Fruit fly (Drosophila melanogaster) whole organism, embryonic: ENCODE results near the gene CG14357.
A peak's percentile ranks its signal among the peaks of the same experiment; 100 is the strongest.

Experiments
- CG11093 ChIP-seq: fragments of 200-800 bp; sonication (Bioruptor generic); IDR thresholded peaks from 3 replicates; pipeline ENCODE4 v1.3.6; 2022; ENCODE audit warnings: missing biosample characterization, missing genetic modification characterization
- CG12299 ChIP-seq: fragments of 200-800 bp; sonication (Bioruptor generic); optimal IDR thresholded peaks from 2 replicates; lab custom pipeline; 2018; ENCODE audit warnings: missing biosample characterization, mild to moderate bottlenecking, missing genetic modification characterization
- CG12744 ChIP-seq: fragments of 200-800 bp; sonication (Bioruptor generic); optimal IDR thresholded peaks from 2 replicates; lab custom pipeline; 2016; ENCODE audit warnings: missing biosample characterization, missing genetic modification characterization
- CG13775 ChIP-seq: fragments of 200-800 bp; sonication (Bioruptor generic); optimal IDR thresholded peaks from 3 replicates; lab custom pipeline; 2017; ENCODE audit warnings: missing biosample characterization, mild to moderate bottlenecking, missing genetic modification characterization
- CG15479 ChIP-seq: fragments of 200-800 bp; sonication (Bioruptor generic); optimal IDR thresholded peaks from 3 replicates; lab custom pipeline; 2019; ENCODE audit warnings: missing biosample characterization, mild to moderate bottlenecking, missing genetic modification characterization, moderate library complexity
- CG18764 ChIP-seq: fragments of 200-800 bp; sonication (Bioruptor generic); optimal IDR thresholded peaks from 3 replicates; lab custom pipeline; 2016; ENCODE audit warnings: missing biosample characterization, missing genetic modification characterization
- CG2712 ChIP-seq: fragments of 200-800 bp; optimal IDR thresholded peaks from 3 replicates; lab custom pipeline; 2019; ENCODE audit warnings: missing biosample characterization, mild to moderate bottlenecking, missing genetic modification characterization, moderate library complexity
- CG2889 ChIP-seq: fragments of 200-800 bp; sonication (Bioruptor generic); IDR thresholded peaks from 3 replicates; pipeline ENCODE4 v1.3.6; 2022; ENCODE audit warnings: missing biosample characterization, missing genetic modification characterization
- CG30431 ChIP-seq: fragments of 200-800 bp; sonication (Bioruptor generic); optimal IDR thresholded peaks from 2 replicates; lab custom pipeline; 2017; ENCODE audit warnings: missing biosample characterization, missing genetic modification characterization
- CG33213 ChIP-seq: fragments of 200-800 bp; sonication (Bioruptor generic); optimal IDR thresholded peaks from 3 replicates; lab custom pipeline; 2016; ENCODE audit warnings: missing biosample characterization, missing genetic modification characterization
- CG7556 ChIP-seq: fragments of 200-800 bp; sonication (Bioruptor generic); optimal IDR thresholded peaks from 2 replicates; lab custom pipeline; 2017; ENCODE audit warnings: missing biosample characterization, mild to moderate bottlenecking, missing genetic modification characterization
- CG7928 ChIP-seq: fragments of 200-800 bp; sonication (Bioruptor generic); optimal IDR thresholded peaks from 2 replicates; lab custom pipeline; 2017; ENCODE audit warnings: missing biosample characterization, mild to moderate bottlenecking, missing genetic modification characterization
- CoRest ChIP-seq: fragments of 200-800 bp; sonication (Bioruptor generic); optimal IDR thresholded peaks from 3 replicates; lab custom pipeline; 2018; ENCODE audit warnings: missing biosample characterization, mild to moderate bottlenecking, missing genetic modification characterization, moderate library complexity
- D19B ChIP-seq: fragments of 200-800 bp; sonication (Bioruptor generic); optimal IDR thresholded peaks from 2 replicates; lab custom pipeline; 2017; ENCODE audit warnings: missing biosample characterization, mild to moderate bottlenecking, missing genetic modification characterization
- Deaf1 ChIP-seq: fragments of 200-800 bp; optimal IDR thresholded peaks from 3 replicates; lab custom pipeline; 2019; ENCODE audit warnings: missing biosample characterization, mild to moderate bottlenecking, missing genetic modification characterization, moderate library complexity
- Dll ChIP-seq: fragments of 200-800 bp; sonication (Bioruptor generic); IDR thresholded peaks from 4 replicates; pipeline ENCODE4 v1.3.6; 2022; ENCODE audit warnings: missing biosample characterization, missing genetic modification characterization; ENCODE audit not compliant: partially characterized antibody
- Doc3 ChIP-seq: fragments of 200-800 bp; sonication (Bioruptor generic); IDR thresholded peaks from 3 replicates; pipeline ENCODE4 v1.3.6; 2022; ENCODE audit warnings: missing biosample characterization, missing genetic modification characterization; ENCODE audit not compliant: partially characterized antibody
- Fer2 ChIP-seq: fragments of 200-800 bp; sonication (Bioruptor generic); optimal IDR thresholded peaks from 2 replicates; lab custom pipeline; 2018; ENCODE audit warnings: missing biosample characterization, mild to moderate bottlenecking, missing genetic modification characterization, moderate library complexity
- GATAe ChIP-seq: fragments of 200-800 bp; sonication (Bioruptor generic); conservative IDR thresholded peaks from 2 replicates; pipeline ENCODE4 v1.3.6; 2022; ENCODE audit warnings: missing biosample characterization, missing genetic modification characterization
- HLH3B ChIP-seq: fragments of 200-800 bp; sonication (Bioruptor generic); IDR thresholded peaks from 2 replicates; pipeline ENCODE4 v1.3.6; 2022; ENCODE audit warnings: missing biosample characterization, missing genetic modification characterization
- HLH4C ChIP-seq: fragments of 200-800 bp; sonication (Bioruptor generic); IDR thresholded peaks from 3 replicates; pipeline ENCODE4 v1.3.6; 2022; ENCODE audit warnings: missing biosample characterization, missing genetic modification characterization; ENCODE audit not compliant: partially characterized antibody
- Nf-YB ChIP-seq: fragments of 200-800 bp; sonication (Bioruptor generic); optimal IDR thresholded peaks from 3 replicates; lab custom pipeline; 2019; ENCODE audit warnings: missing biosample characterization, mild to moderate bottlenecking, missing genetic modification characterization, moderate library complexity
- Nf-YC ChIP-seq: fragments of 200-800 bp; optimal IDR thresholded peaks from 3 replicates; lab custom pipeline; 2019; ENCODE audit warnings: missing biosample characterization, mild to moderate bottlenecking, missing genetic modification characterization, moderate library complexity
- Poxn ChIP-seq: fragments of 200-800 bp; sonication (Bioruptor generic); IDR thresholded peaks from 2 replicates; pipeline ENCODE4 v1.3.6; 2022; ENCODE audit warnings: missing biosample characterization, missing genetic modification characterization
- Six4 ChIP-seq: fragments of 200-800 bp; sonication (Bioruptor generic); optimal IDR thresholded peaks from 2 replicates; lab custom pipeline; 2016; ENCODE audit warnings: missing biosample characterization, missing genetic modification characterization
- Taf1 ChIP-seq: fragments of 200-800 bp; sonication (Bioruptor generic); IDR thresholded peaks from 2 replicates; pipeline ENCODE4 v1.3.6; 2022; ENCODE audit warnings: missing biosample characterization, missing genetic modification characterization
- Vsx1 ChIP-seq: fragments of 200-800 bp; sonication (Bioruptor generic); optimal IDR thresholded peaks from 2 replicates; lab custom pipeline; 2017; ENCODE audit warnings: missing biosample characterization, mild to moderate bottlenecking, missing genetic modification characterization, missing genetic modification reagents
- ato ChIP-seq: fragments of 200-800 bp; sonication (Bioruptor generic); IDR thresholded peaks from 2 replicates; pipeline ENCODE4 v1.3.6; 2022; ENCODE audit warnings: missing biosample characterization, missing genetic modification characterization; ENCODE audit not compliant: partially characterized antibody
- bigmax ChIP-seq: fragments of 200-800 bp; sonication (Bioruptor generic); optimal IDR thresholded peaks from 2 replicates; lab custom pipeline; 2018; ENCODE audit warnings: missing biosample characterization, mild to moderate bottlenecking, missing genetic modification characterization
- btn ChIP-seq: fragments of 200-800 bp; sonication (Bioruptor generic); optimal IDR thresholded peaks from 2 replicates; lab custom pipeline; 2016; ENCODE audit warnings: missing biosample characterization, missing genetic modification characterization
- chinmo ChIP-seq: fragments of 200-800 bp; sonication (Bioruptor generic); IDR thresholded peaks from 4 replicates; pipeline ENCODE4 v1.3.6; 2022; ENCODE audit warnings: missing biosample characterization, missing genetic modification characterization; ENCODE audit not compliant: partially characterized antibody
- chn ChIP-seq: fragments of 200-800 bp; sonication (Bioruptor generic); optimal IDR thresholded peaks from 2 replicates; lab custom pipeline; 2016; ENCODE audit warnings: missing biosample characterization, missing genetic modification characterization
- dm ChIP-seq: fragments of 200-800 bp; sonication (Bioruptor generic); optimal IDR thresholded peaks from 3 replicates; lab custom pipeline; 2016; ENCODE audit warnings: missing biosample characterization, missing genetic modification characterization
- emc ChIP-seq: fragments of 200-800 bp; sonication (Bioruptor generic); optimal IDR thresholded peaks from 2 replicates; lab custom pipeline; 2016; ENCODE audit warnings: missing biosample characterization, missing genetic modification characterization
- fd102C ChIP-seq: fragments of 200-800 bp; sonication (Bioruptor generic); optimal IDR thresholded peaks from 2 replicates; lab custom pipeline; 2018; ENCODE audit warnings: missing biosample characterization, mild to moderate bottlenecking, missing genetic modification characterization, moderate library complexity
- h ChIP-seq: fragments of >200 bp; optimal IDR thresholded peaks from 2 replicates; lab custom pipeline; 2017
- hkb ChIP-seq, 2 experiments: fragments of 200-800 bp in 1 of 2; fragments of >200 bp in 1 of 2; sonication (Bioruptor generic) in 1 of 2; IDR thresholded peaks in 1 of 2; optimal IDR thresholded peaks in 1 of 2; 2 replicates each; pipeline versions ENCODE4 v1.3.6 to Lab custom; 2017 to 2022; ENCODE audit warnings: missing biosample characterization in 1 of 2, missing genetic modification characterization in 1 of 2
- jigr1 ChIP-seq: fragments of 200-800 bp; sonication (Bioruptor generic); IDR thresholded peaks from 3 replicates; pipeline ENCODE4 v1.3.6; 2022; ENCODE audit warnings: missing biosample characterization, missing genetic modification characterization
- kah ChIP-seq: fragments of 200-800 bp; sonication (Bioruptor generic); optimal IDR thresholded peaks from 2 replicates; lab custom pipeline; 2018; ENCODE audit warnings: missing biosample characterization, mild to moderate bottlenecking, missing genetic modification characterization
- kay ChIP-seq: fragments of 200-800 bp; sonication (Bioruptor generic); optimal IDR thresholded peaks from 2 replicates; lab custom pipeline; 2016; ENCODE audit warnings: missing biosample characterization, missing genetic modification characterization
- nerfin-2 ChIP-seq: fragments of 200-800 bp; sonication (Bioruptor generic); IDR thresholded peaks from 2 replicates; pipeline ENCODE4 v1.3.6; 2022; ENCODE audit warnings: missing biosample characterization, missing genetic modification characterization; ENCODE audit not compliant: partially characterized antibody
- odd ChIP-seq: fragments of 200-800 bp; sonication (Bioruptor generic); optimal IDR thresholded peaks from 2 replicates; lab custom pipeline; 2017; ENCODE audit warnings: missing biosample characterization, mild to moderate bottlenecking, missing genetic modification characterization
- pum ChIP-seq: fragments of 200-800 bp; sonication (Bioruptor generic); optimal IDR thresholded peaks from 2 replicates; lab custom pipeline; 2016; ENCODE audit warnings: missing biosample characterization, missing genetic modification characterization
- scrt ChIP-seq: fragments of 200-800 bp; sonication (Bioruptor generic); optimal IDR thresholded peaks from 2 replicates; lab custom pipeline; 2018; ENCODE audit warnings: missing biosample characterization, mild to moderate bottlenecking, missing genetic modification characterization, moderate library complexity
- sens ChIP-seq: fragments of 200-800 bp; sonication (Bioruptor generic); peaks from one replicate; lab custom pipeline; 2016; ENCODE audit warnings: missing biosample characterization, missing genetic modification characterization
- tgo ChIP-seq: fragments of 200-800 bp; sonication (Bioruptor generic); IDR thresholded peaks from 3 replicates; pipeline ENCODE4 v1.3.6; 2022; ENCODE audit warnings: missing biosample characterization, missing genetic modification characterization

The CG14357 gene

dm6 chr3R:14098527-14099109 lies 13.3 kb downstream of the CG14357 start (continued):
- TF ChIP-seq pum (GFP tag; lab: Kevin White, UChicago), result no peak
- no peak for TF ChIP-seq HLH3B (GFP tag; lab: Robert Waterston, UW)
- TF ChIP-seq CG2889 (GFP tag; lab: Robert Waterston, UW), result no peak
- TF ChIP-seq kay (GFP tag; lab: Kevin White, UChicago), result no peak
- TF ChIP-seq Dll, result no peak
- no peak for TF ChIP-seq odd (GFP tag; lab: Kevin White, UChicago)
- TF ChIP-seq Vsx1 (GFP tag; lab: Kevin White, UChicago), result no peak
- no peak for TF ChIP-seq nerfin-2 (GFP tag; lab: Robert Waterston, UW)
- TF ChIP-seq bigmax (GFP tag; lab: Kevin White, UChicago), result no peak
- TF ChIP-seq h, result no peak
- TF ChIP-seq ato (GFP tag; lab: Robert Waterston, UW), result no peak
- no peak for TF ChIP-seq Fer2 (tag; lab: Kevin White, UChicago)
- no peak for TF ChIP-seq CG13775 (GFP tag; lab: Kevin White, UChicago)
- no peak for TF ChIP-seq CG7928
- no peak for TF ChIP-seq hkb (optimal IDR thresholded peaks at IDR 0.05; lab: Kevin White, UChicago)
- TF ChIP-seq hkb (GFP tag; IDR thresholded peaks at IDR 0.05; lab: Robert Waterston, UW), result no peak
- TF ChIP-seq Doc3 (GFP tag; lab: Robert Waterston, UW), result no peak
- TF ChIP-seq fd102C, result no peak
- TF ChIP-seq CG18764 (GFP tag; lab: Kevin White, UChicago), result no peak
- no peak for TF ChIP-seq CG33213 (GFP tag; lab: Kevin White, UChicago)

DNA sequence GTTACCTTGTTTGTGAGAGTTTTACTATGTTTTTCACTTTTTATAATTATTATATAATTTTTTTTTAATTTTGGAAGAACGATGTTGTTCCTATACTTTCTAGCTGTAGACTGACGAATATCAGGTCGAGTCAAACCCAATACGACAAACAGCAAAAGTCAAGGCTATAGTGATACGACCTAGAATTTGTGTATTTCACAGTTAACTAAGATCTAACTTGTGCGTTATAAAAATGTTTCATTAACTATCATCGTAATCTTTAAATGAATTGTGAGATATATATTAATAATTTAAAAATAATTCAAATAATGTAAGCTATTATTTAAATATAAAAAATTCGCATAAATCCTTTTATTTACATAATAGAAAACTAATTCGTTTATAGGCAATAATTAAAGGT lies 14.0 kb downstream of the CG14357 start, which contains the start of gene CG9920:
TSS of gene CG9920 (minus strand) at position 101 of the 400 bp plus-strand sequence.
- TF ChIP-seq emc (no peak), Six4 (GFP tag; lab: Kevin White, UChicago) (no peak), ato (GFP tag; lab: Robert Waterston, UW) (no peak), CG15479 (GFP tag; lab: Kevin White, UChicago) (no peak), chn (no peak), CG12299 (tag; lab: Kevin White, UChicago) (no peak), Taf1 (GFP tag; lab: Robert Waterston, UW) (no peak), jigr1 (no peak), HLH4C (no peak), dm (no peak), CG2712 (tag; lab: Kevin White, UChicago) (no peak), tgo (GFP tag; lab: Robert Waterston, UW) (no peak), Nf-YB (GFP tag; lab: Kevin White, UChicago) (no peak), D19B (GFP tag; lab: Kevin White, UChicago) (no peak), CG11093 (no peak), btn (GFP tag; lab: Kevin White, UChicago) (no peak)

DNA sequence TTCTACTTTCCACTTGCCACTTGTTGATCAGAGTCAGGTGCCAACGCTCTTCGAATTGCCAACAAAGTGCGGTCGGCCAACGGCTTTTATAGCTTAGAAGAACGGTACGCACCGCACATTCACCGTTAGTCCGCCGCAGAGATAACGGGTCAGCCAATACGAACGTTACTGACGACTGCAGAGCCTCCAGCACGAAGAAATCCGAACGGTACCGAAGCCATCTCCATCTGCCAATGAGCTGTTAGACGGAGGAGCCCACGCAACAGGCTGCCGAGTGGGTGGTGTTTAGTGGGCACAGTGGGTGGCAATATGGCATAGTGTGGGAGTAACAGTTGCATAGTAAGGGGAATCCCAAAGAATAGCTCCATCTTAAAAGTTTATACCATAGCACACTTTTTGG lies 15.2 kb downstream of the CG14357 start, which contains the start of gene CCHa1:
TSS of gene CCHa1 (minus strand) at position 44 of the 400 bp plus-strand sequence.
- no peak for TF ChIP-seq CoRest (tag; lab: Kevin White, UChicago)
- TF ChIP-seq Poxn (GFP tag; lab: Robert Waterston, UW), result no peak
- TF ChIP-seq Deaf1 (tag; lab: Kevin White, UChicago), result peak; percentile 90
- no peak for TF ChIP-seq CG30431 (GFP tag; lab: Kevin White, UChicago)
- no peak for TF ChIP-seq kah (GFP tag; lab: Kevin White, UChicago)
- 0 out of 4 replicates have a peak, but pooled peaks have one; percentile 26 for TF ChIP-seq chinmo (GFP tag; lab: Robert Waterston, UW)
- TF ChIP-seq scrt (GFP tag; lab: Kevin White, UChicago), result peak; percentile 91
- no peak for TF ChIP-seq CG7556 (GFP tag; lab: Kevin White, UChicago)
- TF ChIP-seq Nf-YB (GFP tag; lab: Kevin White, UChicago), result peak; percentile 51
- no peak for TF ChIP-seq GATAe (GFP tag; lab: Robert Waterston, UW)
- peak; percentile 52 for TF ChIP-seq sens (GFP tag; lab: Kevin White, UChicago)
- TF ChIP-seq Nf-YC (tag; lab: Kevin White, UChicago), result peak; percentile 87
- TF ChIP-seq CG12744 (GFP tag; lab: Kevin White, UChicago), result no peak
